Worm (Caenorhabditis elegans): ENCODE results near the gene F40G9.18.

DNA sequence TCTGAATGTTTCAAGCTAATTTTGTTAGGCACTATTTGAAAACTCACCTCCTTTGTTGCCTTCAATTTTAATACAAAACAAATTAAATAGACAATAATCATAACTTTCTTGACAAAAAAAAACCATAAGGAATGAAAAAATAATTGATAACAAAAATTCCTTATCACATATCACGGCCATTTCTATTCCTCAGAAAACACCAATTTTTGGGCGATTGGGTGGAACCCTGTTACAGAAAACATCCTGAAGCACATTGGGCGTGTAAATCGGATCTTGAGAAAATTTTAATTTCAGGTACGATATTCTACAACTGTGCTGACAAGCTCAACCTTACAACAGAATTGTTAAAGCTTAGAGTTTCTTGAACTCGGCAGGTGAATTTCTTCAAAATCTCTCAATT lies 4.6 kb downstream of the F40G9.18 start, which contains the start of gene F40G9.8:
- TF ChIP-seq aly-2 (tag; optimal IDR thresholded peaks at IDR 0.05) (no peak), blmp-1 (tag; optimal IDR thresholded peaks at IDR 0.05; ENCODE audit: insufficient read depth) (no peak), zag-1 (tag; optimal IDR thresholded peaks at IDR 0.05) (no peak)
